Worm (Caenorhabditis elegans) whole organism, mixed stage, embryonic: ENCODE data around the gene C28C12.1.

Source experiments
- lin-13 ChIP-seq: fragments of 150-350 bp; optimal IDR thresholded peaks from 2 replicates; lab custom pipeline; 2014; ENCODE audit warnings: missing biosample characterization, missing genetic modification characterization
- nhr-237 ChIP-seq: fragments of 150-350 bp; optimal IDR thresholded peaks from 2 replicates; lab custom pipeline; 2014; ENCODE audit warnings: missing biosample characterization, missing genetic modification characterization

DNA sequence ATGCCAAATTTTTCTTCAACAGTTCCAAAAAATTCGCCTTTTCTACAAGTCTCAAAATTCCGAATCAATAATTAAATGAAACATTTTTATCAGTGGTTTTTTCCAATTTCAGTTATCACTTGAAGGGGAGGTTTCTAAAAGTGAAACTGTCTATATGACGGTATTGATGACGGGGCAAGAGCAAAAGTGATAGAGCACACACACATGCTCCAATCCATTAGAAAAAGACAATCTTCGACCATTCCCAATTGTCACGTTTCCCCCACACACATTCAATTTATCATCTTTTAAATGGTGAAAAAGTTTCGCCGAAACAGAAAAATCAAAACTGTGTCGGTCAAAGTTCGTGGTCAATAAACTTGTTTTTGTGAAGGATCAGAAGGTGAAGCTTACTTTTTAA lies 48.3 kb upstream of the C28C12.1 start:
- TF ChIP-seq lin-13: no peak
- TF ChIP-seq nhr-237 (tag; lab: Kevin White, UChicago): no peak
